Fruit fly (Drosophila melanogaster) whole organism, embryonic: ENCODE results near the gene CG11263.

ENCODE experiments used
- Adf1 ChIP-seq: fragments of 200-800 bp; sonication (Bioruptor generic); IDR thresholded peaks from 2 replicates; pipeline ENCODE4 v1.3.6; 2022; ENCODE audit warnings: missing biosample characterization, missing genetic modification characterization
- Awh ChIP-seq: fragments of 200-800 bp; sonication (Bioruptor generic); IDR thresholded peaks from 2 replicates; pipeline ENCODE4, ENCODE4 v1.3.6; 2022; ENCODE audit warnings: missing biosample characterization, missing genetic modification characterization
- CG11398 ChIP-seq: fragments of 200-800 bp; sonication (Bioruptor generic); optimal IDR thresholded peaks from 2 replicates; lab custom pipeline; 2016; ENCODE audit warnings: missing biosample characterization, missing genetic modification characterization
- CG11504 ChIP-seq: fragments of 200-800 bp; sonication (Bioruptor generic); optimal IDR thresholded peaks from 3 replicates; lab custom pipeline; 2019; ENCODE audit warnings: missing biosample characterization, mild to moderate bottlenecking, missing genetic modification characterization, moderate library complexity
- CG13287 ChIP-seq: fragments of 200-800 bp; sonication (Bioruptor generic); IDR thresholded peaks from 2 replicates; pipeline ENCODE4 v1.3.6; 2022; ENCODE audit warnings: missing biosample characterization, missing genetic modification characterization; ENCODE audit not compliant: partially characterized antibody
- CG13424 ChIP-seq: fragments of 200-800 bp; sonication (Bioruptor generic); optimal IDR thresholded peaks from 2 replicates; lab custom pipeline; 2019; ENCODE audit warnings: missing biosample characterization, mild to moderate bottlenecking, missing genetic modification characterization, moderate library complexity
- CG1832 ChIP-seq: fragments of 200-800 bp; sonication (Bioruptor generic); optimal IDR thresholded peaks from 2 replicates; lab custom pipeline; 2017; ENCODE audit warnings: missing biosample characterization, mild to moderate bottlenecking, missing genetic modification characterization, inconsistent platforms
- CG2116 ChIP-seq: fragments of 200-800 bp; sonication (Bioruptor generic); optimal IDR thresholded peaks from 3 replicates; lab custom pipeline; 2018; ENCODE audit warnings: missing biosample characterization, mild to moderate bottlenecking, missing genetic modification characterization
- CG3065 ChIP-seq: fragments of 200-800 bp; sonication (Bioruptor generic); optimal IDR thresholded peaks from 2 replicates; lab custom pipeline; 2016; ENCODE audit warnings: missing biosample characterization, missing genetic modification characterization
- CG31388 ChIP-seq: fragments of 200-800 bp; sonication (Bioruptor generic); optimal IDR thresholded peaks from 2 replicates; lab custom pipeline; 2016; ENCODE audit warnings: missing biosample characterization, missing genetic modification characterization
- CG32532 ChIP-seq: fragments of 200-800 bp; sonication (Bioruptor generic); IDR thresholded peaks from 2 replicates; pipeline ENCODE4 v1.3.6; 2022; ENCODE audit warnings: missing biosample characterization, missing genetic modification characterization
- CG42726 ChIP-seq: fragments of 200-800 bp; sonication (Bioruptor generic); IDR thresholded peaks from 2 replicates; pipeline ENCODE4 v1.3.6; 2022; ENCODE audit warnings: missing biosample characterization, missing genetic modification characterization; ENCODE audit not compliant: partially characterized antibody
- CG4328 ChIP-seq: fragments of 200-800 bp; sonication (Bioruptor generic); optimal IDR thresholded peaks from 3 replicates; lab custom pipeline; 2017; ENCODE audit warnings: missing biosample characterization, missing genetic modification reagents, missing genetic modification characterization
- CG4707 ChIP-seq: fragments of 200-800 bp; sonication (Bioruptor generic); optimal IDR thresholded peaks from 2 replicates; lab custom pipeline; 2018; ENCODE audit warnings: missing biosample characterization, mild to moderate bottlenecking, missing genetic modification characterization, moderate library complexity
- CG4854 ChIP-seq: fragments of 200-800 bp; sonication (Bioruptor generic); optimal IDR thresholded peaks from 2 replicates; lab custom pipeline; 2016; ENCODE audit warnings: missing biosample characterization, missing genetic modification characterization, inconsistent platforms
- CG5953 ChIP-seq: fragments of 200-800 bp; sonication (Bioruptor generic); IDR thresholded peaks from 2 replicates; pipeline ENCODE4 v1.3.6; 2022; ENCODE audit warnings: missing biosample characterization, missing genetic modification characterization
- CG6683 ChIP-seq: fragments of 200-800 bp; sonication (Bioruptor generic); optimal IDR thresholded peaks from 2 replicates; lab custom pipeline; 2017; ENCODE audit warnings: missing biosample characterization, mild to moderate bottlenecking, missing genetic modification characterization, missing genetic modification reagents
- CG7357 ChIP-seq: fragments of 200-800 bp; sonication (Bioruptor generic); IDR thresholded peaks from 3 replicates; pipeline ENCODE4 v1.3.6; 2022; ENCODE audit warnings: missing biosample characterization, missing genetic modification characterization
- CG9932 ChIP-seq: fragments of 200-800 bp; sonication (Bioruptor generic); IDR thresholded peaks from 2 replicates; pipeline ENCODE4 v1.3.6; 2022; ENCODE audit warnings: missing biosample characterization, missing genetic modification characterization
- Chrac-16 ChIP-seq: fragments of 200-800 bp; sonication (Bioruptor generic); optimal IDR thresholded peaks from 3 replicates; lab custom pipeline; 2016; ENCODE audit warnings: missing biosample characterization, missing genetic modification characterization
- CrebB ChIP-seq: fragments of 200-800 bp; sonication (Bioruptor generic); optimal IDR thresholded peaks from 3 replicates; lab custom pipeline; 2018; ENCODE audit warnings: missing biosample characterization, mild to moderate bottlenecking, missing genetic modification characterization
- D19B ChIP-seq: fragments of 200-800 bp; sonication (Bioruptor generic); optimal IDR thresholded peaks from 2 replicates; lab custom pipeline; 2017; ENCODE audit warnings: missing biosample characterization, mild to moderate bottlenecking, missing genetic modification characterization
- Drgx ChIP-seq: fragments of 200-800 bp; sonication (Bioruptor generic); IDR thresholded peaks from 2 replicates; pipeline ENCODE4 v1.3.6; 2022; ENCODE audit warnings: missing biosample characterization, missing genetic modification characterization
- Hmr ChIP-seq: fragments of 200-800 bp; sonication (Bioruptor generic); optimal IDR thresholded peaks from 3 replicates; lab custom pipeline; 2017; ENCODE audit warnings: mild to moderate bottlenecking, missing biosample characterization, missing genetic modification reagents, missing genetic modification characterization
- Lhr ChIP-seq: fragments of 200-800 bp; sonication (Bioruptor generic); optimal IDR thresholded peaks from 3 replicates; lab custom pipeline; 2017; ENCODE audit warnings: mild to moderate bottlenecking, missing biosample characterization, missing genetic modification reagents, missing genetic modification characterization
- Mes4 ChIP-seq: fragments of 200-800 bp; sonication (Bioruptor generic); optimal IDR thresholded peaks from 2 replicates; lab custom pipeline; 2016; ENCODE audit warnings: missing biosample characterization, missing genetic modification characterization
- Myb ChIP-seq: fragments of 200-800 bp; sonication (Bioruptor generic); optimal IDR thresholded peaks from 2 replicates; lab custom pipeline; 2016; ENCODE audit warnings: missing biosample characterization, missing genetic modification characterization
- PHDP ChIP-seq: fragments of 200-800 bp; sonication (Bioruptor generic); optimal IDR thresholded peaks from 3 replicates; lab custom pipeline; 2018; ENCODE audit warnings: missing biosample characterization, mild to moderate bottlenecking, missing genetic modification characterization, moderate library complexity
- Pdp1 ChIP-seq, 2 experiments: fragments of 200-800 bp; sonication (Bioruptor generic); optimal IDR thresholded peaks; 3 replicates each; lab custom pipeline; 2016; ENCODE audit warnings: missing biosample characterization in 2 of 2, missing genetic modification characterization in 2 of 2, mild to moderate bottlenecking in 1 of 2, moderate library complexity in 1 of 2
- Ptx1 ChIP-seq: fragments of 200-800 bp; sonication (Bioruptor generic); IDR thresholded peaks from 2 replicates; pipeline ENCODE4 v1.3.6; 2022; ENCODE audit warnings: missing biosample characterization, missing genetic modification characterization
- Ravus ChIP-seq: fragments of 200-800 bp; sonication (Bioruptor generic); IDR thresholded peaks from 2 replicates; pipeline ENCODE4 v1.3.6; 2022; ENCODE audit warnings: missing biosample characterization, missing genetic modification characterization
- Usf ChIP-seq: fragments of 200-800 bp; sonication (Bioruptor generic); optimal IDR thresholded peaks from 2 replicates; lab custom pipeline; 2017; ENCODE audit warnings: missing genotype, missing biosample characterization, missing genetic modification characterization
- ash1 ChIP-seq: fragments of 200-800 bp; sonication (Bioruptor generic); optimal IDR thresholded peaks from 2 replicates; lab custom pipeline; 2018; ENCODE audit warnings: missing biosample characterization, mild to moderate bottlenecking, missing genetic modification characterization
- cato ChIP-seq: fragments of 200-800 bp; sonication (Bioruptor generic); optimal IDR thresholded peaks from 2 replicates; lab custom pipeline; 2016; ENCODE audit warnings: missing biosample characterization, missing genetic modification characterization, borderline replicate concordance
- cg ChIP-seq: fragments of 200-800 bp; sonication (Bioruptor generic); optimal IDR thresholded peaks from 3 replicates; lab custom pipeline; 2019; ENCODE audit warnings: missing biosample characterization, mild to moderate bottlenecking, missing genetic modification characterization, moderate library complexity
- corto ChIP-seq: fragments of 200-800 bp; sonication (Bioruptor generic); optimal IDR thresholded peaks from 2 replicates; lab custom pipeline; 2016; ENCODE audit warnings: missing biosample characterization, mild to moderate bottlenecking, missing genetic modification characterization, moderate library complexity
- ems ChIP-seq: fragments of 200-800 bp; sonication (Bioruptor generic); optimal IDR thresholded peaks from 3 replicates; lab custom pipeline; 2016; ENCODE audit warnings: missing biosample characterization, missing genetic modification characterization
- en ChIP-seq: fragments of 200-800 bp; sonication (Bioruptor generic); optimal IDR thresholded peaks from 2 replicates; lab custom pipeline; 2016; ENCODE audit warnings: missing biosample characterization, missing genetic modification characterization
- gcm ChIP-seq: fragments of 200-800 bp; sonication (Bioruptor generic); optimal IDR thresholded peaks from 2 replicates; lab custom pipeline; 2019; ENCODE audit warnings: missing biosample characterization, mild to moderate bottlenecking, missing genetic modification characterization, moderate library complexity
- hbn ChIP-seq: fragments of 200-800 bp; sonication (Bioruptor generic); IDR thresholded peaks from 2 replicates; pipeline ENCODE4 v1.3.6; 2022; ENCODE audit warnings: missing biosample characterization, missing genetic modification characterization; ENCODE audit not compliant: partially characterized antibody
- kni ChIP-seq: fragments of 200-800 bp; sonication (Bioruptor generic); optimal IDR thresholded peaks from 3 replicates; lab custom pipeline; 2017; ENCODE audit warnings: mild to moderate bottlenecking, missing biosample characterization, missing genetic modification reagents, missing genetic modification characterization
- knrl ChIP-seq: fragments of 200-800 bp; sonication (Bioruptor generic); IDR thresholded peaks from 3 replicates; pipeline ENCODE4 v1.3.6; 2022; ENCODE audit warnings: missing biosample characterization, missing genetic modification characterization; ENCODE audit not compliant: partially characterized antibody
- lmd ChIP-seq: fragments of 200-800 bp; sonication (Bioruptor generic); IDR thresholded peaks from 2 replicates; pipeline ENCODE4 v1.3.6; 2022; ENCODE audit warnings: missing biosample characterization, missing genetic modification characterization
- odd ChIP-seq: fragments of 200-800 bp; sonication (Bioruptor generic); optimal IDR thresholded peaks from 2 replicates; lab custom pipeline; 2017; ENCODE audit warnings: missing biosample characterization, mild to moderate bottlenecking, missing genetic modification characterization
- org-1 ChIP-seq: fragments of 200-800 bp; sonication (Bioruptor generic); optimal IDR thresholded peaks from 2 replicates; lab custom pipeline; 2017; ENCODE audit warnings: missing biosample characterization, missing genetic modification characterization
- ranshi ChIP-seq: fragments of 200-800 bp; sonication (Bioruptor generic); IDR thresholded peaks from 2 replicates; pipeline ENCODE4 v1.3.6; 2022; ENCODE audit warnings: missing biosample characterization, missing genetic modification characterization
- shn ChIP-seq: fragments of 200-800 bp; sonication (Bioruptor generic); optimal IDR thresholded peaks from 3 replicates; lab custom pipeline; 2016; ENCODE audit warnings: missing biosample characterization, missing genetic modification characterization
- so ChIP-seq: fragments of 200-800 bp; sonication (Bioruptor generic); IDR thresholded peaks from 3 replicates; pipeline ENCODE4 v1.3.6; 2022; ENCODE audit warnings: missing biosample characterization, missing genetic modification characterization
- zf30C ChIP-seq: fragments of 200-800 bp; sonication (Bioruptor generic); optimal IDR thresholded peaks from 3 replicates; lab custom pipeline; 2018; ENCODE audit warnings: missing biosample characterization, mild to moderate bottlenecking, missing genetic modification characterization

Gene CG11263

DNA sequence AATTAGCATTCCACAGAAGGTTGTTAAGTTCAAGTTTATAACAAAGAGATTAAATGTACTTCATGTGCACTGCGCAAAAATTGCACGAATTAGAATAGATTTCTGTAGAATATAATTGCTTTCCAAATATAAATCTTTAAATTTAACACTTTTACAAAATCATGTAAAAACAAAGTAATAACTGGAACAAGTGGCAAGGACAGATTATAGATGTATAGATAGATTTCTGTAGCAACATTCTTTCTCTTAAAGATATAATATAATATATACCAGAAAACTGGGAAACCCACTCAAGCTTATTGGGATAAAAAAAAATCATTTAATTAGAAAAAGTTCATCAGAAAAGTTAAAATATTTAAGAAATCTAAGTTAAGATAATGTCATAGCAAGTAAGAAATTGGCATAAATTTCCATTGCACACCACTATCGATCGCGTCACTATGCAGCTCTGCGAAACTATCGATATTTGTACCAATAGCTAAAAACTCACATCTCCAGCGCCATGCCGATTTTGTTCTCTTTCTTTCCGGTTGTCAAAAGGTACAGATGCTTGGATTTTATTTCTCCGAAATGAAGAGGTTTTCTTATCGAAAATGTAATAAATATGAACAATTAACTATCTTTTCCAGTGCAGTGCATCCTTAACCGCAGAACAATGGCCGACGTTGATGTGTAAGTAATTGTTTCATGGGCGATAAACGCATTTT is 16.4 kb downstream of the CG11263 start, which contains the start of gene RpS12 (continued):
- TF ChIP-seq shn (GFP tag; lab: Kevin White, UChicago) (peak; percentile 83), CG9932 (peak; percentile 92), CG1832 (GFP tag; lab: Kevin White, UChicago) (no peak), CG4707 (peak; percentile 80), Awh (GFP tag; lab: Robert Waterston, UW) (0 out of 2 replicates have a peak, but pooled peaks have one; percentile 49), CG5953 (GFP tag; lab: Robert Waterston, UW) (peak; percentile 88), org-1 (peak; percentile 50), Drgx (no peak; the same call in none of the 2 replicates), corto (GFP tag; lab: Kevin White, UChicago) (no peak), D19B (GFP tag; lab: Kevin White, UChicago) (peak; percentile 51), PHDP (tag; lab: Kevin White, UChicago) (peak; percentile 65), CG42726 (GFP tag; lab: Robert Waterston, UW) (peak; percentile 86), Lhr (GFP tag; lab: Kevin White, UChicago) (peak; percentile 54), CG3065 (GFP tag; lab: Kevin White, UChicago) (no peak), Mes4 (peak; percentile 86), cato (GFP tag; lab: Kevin White, UChicago) (peak; percentile 58), odd (GFP tag; lab: Kevin White, UChicago) (peak; percentile 79), CG6683 (peak; percentile 53), cg (GFP tag; lab: Kevin White, UChicago) (no peak), ash1 (GFP tag; lab: Kevin White, UChicago) (peak; percentile 81), zf30C (GFP tag; lab: Kevin White, UChicago) (no peak), hbn (peak; percentile 63), Hmr (GFP tag; lab: Kevin White, UChicago) (peak; percentile 91), CG31388 (GFP tag; lab: Kevin White, UChicago) (no peak), CG7357 (GFP tag; lab: Robert Waterston, UW) (peak; percentile 84), Ravus (no peak), knrl (GFP tag; lab: Robert Waterston, UW) (peak; percentile 80), CG13287 (GFP tag; lab: Robert Waterston, UW) (peak; percentile 73), Pdp1 (GFP tag; optimal IDR thresholded peaks at IDR 0.05; lab: Kevin White, UChicago) (peak; percentile 65 to 70), CG11504 (tag; lab: Kevin White, UChicago) (peak; percentile 59), CG2116 (GFP tag; lab: Kevin White, UChicago) (peak; percentile 99), CG4328 (GFP tag; lab: Kevin White, UChicago) (peak; percentile 62), Myb (peak; percentile 45), kni (peak; percentile 22), Adf1 (GFP tag; lab: Robert Waterston, UW) (peak; percentile 7; the same call in 1 of the 2 replicates), ranshi (GFP tag; lab: Robert Waterston, UW) (peak; percentile 85), Ptx1 (GFP tag; lab: Robert Waterston, UW) (peak; percentile 62), lmd (GFP tag; lab: Robert Waterston, UW) (peak; percentile 59), CG13424 (tag; lab: Kevin White, UChicago) (peak; percentile 45), CG32532 (GFP tag; lab: Robert Waterston, UW) (peak; percentile 82), so (GFP tag; lab: Robert Waterston, UW) (peak; percentile 62; the same call in 2 of the 3 replicates), en (peak; percentile 73), ems (peak; percentile 68), CrebB (peak; percentile 83), Usf (GFP tag; lab: Kevin White, UChicago) (peak; percentile 43), CG4854 (GFP tag; lab: Kevin White, UChicago) (peak; percentile 71), Chrac-16 (GFP tag; lab: Kevin White, UChicago) (peak; percentile 55), gcm (GFP tag; lab: Kevin White, UChicago) (peak; percentile 37), CG11398 (peak; percentile 76)
